Fruit fly (Drosophila melanogaster) whole organism, embryonic: ENCODE results near the gene Sfp38D.
A peak's percentile ranks its signal among the peaks of the same experiment; 100 is the strongest.

Experiments
- ATbp ChIP-seq: fragments of 200-800 bp; sonication (Bioruptor generic); optimal IDR thresholded peaks from 2 replicates; lab custom pipeline; 2017; ENCODE audit warnings: missing biosample characterization, mild to moderate bottlenecking, missing genetic modification characterization, missing genetic modification reagents
- Atf-2 ChIP-seq: fragments of 200-800 bp; sonication (Bioruptor generic); optimal IDR thresholded peaks from 2 replicates; lab custom pipeline; 2016; ENCODE audit warnings: missing biosample characterization, missing genetic modification characterization
- Bteb2 ChIP-seq: fragments of 200-800 bp; sonication (Bioruptor generic); optimal IDR thresholded peaks from 2 replicates; lab custom pipeline; 2016; ENCODE audit warnings: missing biosample characterization, missing genetic modification characterization
- CG10543 ChIP-seq: fragments of 200-800 bp; sonication (Bioruptor generic); optimal IDR thresholded peaks from 3 replicates; lab custom pipeline; 2017; ENCODE audit warnings: missing biosample characterization, mild to moderate bottlenecking, missing genetic modification characterization, moderate library complexity
- CG10654 ChIP-seq: fragments of 200-800 bp; sonication (Bioruptor generic); optimal IDR thresholded peaks from 2 replicates; lab custom pipeline; 2016; ENCODE audit warnings: missing biosample characterization, missing genetic modification characterization
- CG11696 ChIP-seq: fragments of 200-800 bp; sonication (Bioruptor generic); IDR thresholded peaks from 2 replicates; pipeline ENCODE4 v1.3.6; 2022; ENCODE audit warnings: missing biosample characterization, missing genetic modification characterization
- CG11723 ChIP-seq: fragments of 200-800 bp; sonication (Bioruptor generic); optimal IDR thresholded peaks from 2 replicates; lab custom pipeline; 2017; ENCODE audit warnings: missing biosample characterization, mild to moderate bottlenecking, missing genetic modification characterization
- CG13775 ChIP-seq: fragments of 200-800 bp; sonication (Bioruptor generic); optimal IDR thresholded peaks from 3 replicates; lab custom pipeline; 2017; ENCODE audit warnings: missing biosample characterization, mild to moderate bottlenecking, missing genetic modification characterization
- CG17328 ChIP-seq: fragments of 200-800 bp; sonication (Bioruptor generic); IDR thresholded peaks from 2 replicates; pipeline ENCODE4 v1.3.6; 2022; ENCODE audit warnings: missing biosample characterization, missing genetic modification characterization
- CG2712 ChIP-seq: fragments of 200-800 bp; optimal IDR thresholded peaks from 3 replicates; lab custom pipeline; 2019; ENCODE audit warnings: missing biosample characterization, mild to moderate bottlenecking, missing genetic modification characterization, moderate library complexity
- CG31365 ChIP-seq: fragments of 200-800 bp; sonication (Bioruptor generic); optimal IDR thresholded peaks from 2 replicates; lab custom pipeline; 2018; ENCODE audit warnings: missing biosample characterization, mild to moderate bottlenecking, missing genetic modification characterization
- CG33557 ChIP-seq: fragments of 200-800 bp; sonication (Bioruptor generic); optimal IDR thresholded peaks from 2 replicates; lab custom pipeline; 2019; ENCODE audit warnings: missing biosample characterization, mild to moderate bottlenecking, missing genetic modification characterization, moderate library complexity
- CG3847 ChIP-seq: fragments of 200-800 bp; sonication (Bioruptor generic); IDR thresholded peaks from 2 replicates; pipeline ENCODE4 v1.3.6; 2022; ENCODE audit warnings: missing biosample characterization, missing genetic modification characterization
- CG42726 ChIP-seq: fragments of 200-800 bp; sonication (Bioruptor generic); IDR thresholded peaks from 2 replicates; pipeline ENCODE4 v1.3.6; 2022; ENCODE audit warnings: missing biosample characterization, missing genetic modification characterization; ENCODE audit not compliant: partially characterized antibody
- CG4282 ChIP-seq: fragments of 200-800 bp; sonication (Bioruptor generic); optimal IDR thresholded peaks from 2 replicates; lab custom pipeline; 2016; ENCODE audit warnings: missing biosample characterization, missing genetic modification characterization
- CG4360 ChIP-seq: fragments of 200-800 bp; sonication (Bioruptor generic); IDR thresholded peaks from 2 replicates; pipeline ENCODE4 v1.3.6; 2022; ENCODE audit warnings: missing biosample characterization, missing genetic modification characterization
- CG4730 ChIP-seq: fragments of 200-800 bp; sonication (Bioruptor generic); IDR thresholded peaks from 2 replicates; pipeline ENCODE4 v1.3.6; 2022; ENCODE audit warnings: missing biosample characterization, missing genetic modification characterization
- CG4854 ChIP-seq: fragments of 200-800 bp; sonication (Bioruptor generic); optimal IDR thresholded peaks from 2 replicates; lab custom pipeline; 2016; ENCODE audit warnings: missing biosample characterization, missing genetic modification characterization, inconsistent platforms
- CG7745 ChIP-seq: fragments of 200-800 bp; sonication (Bioruptor generic); optimal IDR thresholded peaks from 2 replicates; lab custom pipeline; 2018; ENCODE audit warnings: missing biosample characterization, mild to moderate bottlenecking, missing genetic modification characterization, moderate library complexity
- CG7987 ChIP-seq: fragments of 200-800 bp; sonication (Bioruptor generic); optimal IDR thresholded peaks from 2 replicates; lab custom pipeline; 2018; ENCODE audit warnings: missing biosample characterization, mild to moderate bottlenecking, missing genetic modification characterization, moderate library complexity
- CG8281 ChIP-seq: fragments of 200-800 bp; sonication (Bioruptor generic); optimal IDR thresholded peaks from 2 replicates; lab custom pipeline; 2018; ENCODE audit warnings: missing biosample characterization, mild to moderate bottlenecking, missing genetic modification characterization, moderate library complexity
- CG8359 ChIP-seq: fragments of 200-800 bp; sonication (Bioruptor generic); optimal IDR thresholded peaks from 2 replicates; lab custom pipeline; 2017; ENCODE audit warnings: missing biosample characterization, mild to moderate bottlenecking, missing genetic modification characterization, borderline replicate concordance
- CG8765 ChIP-seq: fragments of 200-800 bp; sonication (Bioruptor generic); IDR thresholded peaks from 2 replicates; pipeline ENCODE4 v1.3.6; 2022; ENCODE audit warnings: missing biosample characterization, missing genetic modification characterization
- CG9437 ChIP-seq: fragments of 200-800 bp; sonication (Bioruptor generic); optimal IDR thresholded peaks from 2 replicates; lab custom pipeline; 2018; ENCODE audit warnings: missing biosample characterization, mild to moderate bottlenecking, missing genetic modification characterization
- CrebB ChIP-seq: fragments of 200-800 bp; sonication (Bioruptor generic); optimal IDR thresholded peaks from 3 replicates; lab custom pipeline; 2018; ENCODE audit warnings: missing biosample characterization, mild to moderate bottlenecking, missing genetic modification characterization
- ERR ChIP-seq: fragments of 200-800 bp; sonication (Bioruptor generic); optimal IDR thresholded peaks from 2 replicates; lab custom pipeline; 2016; ENCODE audit warnings: missing biosample characterization, missing genetic modification characterization
- HHEX ChIP-seq: fragments of 200-800 bp; sonication (Bioruptor generic); optimal IDR thresholded peaks from 3 replicates; lab custom pipeline; 2017; ENCODE audit warnings: missing biosample characterization, mild to moderate bottlenecking, missing genetic modification characterization, missing genetic modification reagents
- HmgZ ChIP-seq: fragments of 200-800 bp; sonication (Bioruptor generic); optimal IDR thresholded peaks from 2 replicates; lab custom pipeline; 2018; ENCODE audit warnings: missing biosample characterization, mild to moderate bottlenecking, missing genetic modification characterization
- MESR4 ChIP-seq: fragments of 200-800 bp; sonication (Bioruptor generic); optimal IDR thresholded peaks from 2 replicates; lab custom pipeline; 2018; ENCODE audit warnings: missing biosample characterization, mild to moderate bottlenecking, missing genetic modification characterization, moderate library complexity
- Mrtf ChIP-seq: fragments of 200-800 bp; sonication (Bioruptor generic); IDR thresholded peaks from 3 replicates; pipeline ENCODE4 v1.3.6; 2022; ENCODE audit warnings: missing biosample characterization, missing genetic modification characterization
- Neu2 ChIP-seq: fragments of 200-800 bp; sonication (Bioruptor generic); optimal IDR thresholded peaks from 3 replicates; lab custom pipeline; 2016; ENCODE audit warnings: missing biosample characterization, missing genetic modification characterization, borderline replicate concordance
- NfI ChIP-seq: fragments of 200-800 bp; sonication (Bioruptor generic); optimal IDR thresholded peaks from 3 replicates; lab custom pipeline; 2018; ENCODE audit warnings: missing biosample characterization, mild to moderate bottlenecking, missing genetic modification characterization, moderate library complexity
- Spps ChIP-seq: fragments of 200-800 bp; sonication (Bioruptor generic); optimal IDR thresholded peaks from 2 replicates; lab custom pipeline; 2018; ENCODE audit warnings: missing biosample characterization, mild to moderate bottlenecking, missing genetic modification characterization
- bigmax ChIP-seq: fragments of 200-800 bp; sonication (Bioruptor generic); optimal IDR thresholded peaks from 2 replicates; lab custom pipeline; 2018; ENCODE audit warnings: missing biosample characterization, mild to moderate bottlenecking, missing genetic modification characterization
- cas ChIP-seq: fragments of 200-800 bp; sonication (Bioruptor generic); IDR thresholded peaks from 2 replicates; pipeline ENCODE4 v1.3.6; 2022; ENCODE audit warnings: missing biosample characterization, missing genetic modification characterization
- cwo ChIP-seq: fragments of 200-800 bp; sonication (Bioruptor generic); optimal IDR thresholded peaks from 3 replicates; lab custom pipeline; 2017; ENCODE audit warnings: missing biosample characterization, missing genetic modification characterization, mild to moderate bottlenecking, moderate library complexity, missing genetic modification reagents
- dimm ChIP-seq: fragments of 200-800 bp; sonication (Bioruptor generic); IDR thresholded peaks from 2 replicates; pipeline ENCODE4 v1.3.6; 2022; ENCODE audit warnings: missing biosample characterization, missing genetic modification characterization
- fd102C ChIP-seq: fragments of 200-800 bp; sonication (Bioruptor generic); optimal IDR thresholded peaks from 2 replicates; lab custom pipeline; 2018; ENCODE audit warnings: missing biosample characterization, mild to moderate bottlenecking, missing genetic modification characterization, moderate library complexity
- knrl ChIP-seq: fragments of 200-800 bp; sonication (Bioruptor generic); IDR thresholded peaks from 3 replicates; pipeline ENCODE4 v1.3.6; 2022; ENCODE audit warnings: missing biosample characterization, missing genetic modification characterization; ENCODE audit not compliant: partially characterized antibody
- lab ChIP-seq: fragments of 200-800 bp; sonication (Bioruptor generic); optimal IDR thresholded peaks from 3 replicates; lab custom pipeline; 2017; ENCODE audit warnings: missing biosample characterization, missing genetic modification characterization, mild to moderate bottlenecking, moderate library complexity, missing genetic modification reagents
- lbe ChIP-seq: fragments of 200-800 bp; sonication (Bioruptor generic); optimal IDR thresholded peaks from 2 replicates; lab custom pipeline; 2016; ENCODE audit warnings: missing biosample characterization, mild to moderate bottlenecking, missing genetic modification characterization
- luna ChIP-seq: fragments of 200-800 bp; sonication (Bioruptor generic); optimal IDR thresholded peaks from 2 replicates; lab custom pipeline; 2016; ENCODE audit warnings: missing biosample characterization, missing genetic modification characterization
- maf-S ChIP-seq: fragments of 200-800 bp; sonication (Bioruptor generic); optimal IDR thresholded peaks from 2 replicates; lab custom pipeline; 2016; ENCODE audit warnings: missing biosample characterization, missing genetic modification characterization
- mam ChIP-seq: fragments of 200-800 bp; sonication (Bioruptor generic); optimal IDR thresholded peaks from 3 replicates; lab custom pipeline; 2016; ENCODE audit warnings: missing biosample characterization, missing genetic modification characterization
- nmo ChIP-seq: fragments of 200-800 bp; sonication (Bioruptor generic); optimal IDR thresholded peaks from 2 replicates; lab custom pipeline; 2018; ENCODE audit warnings: missing biosample characterization, mild to moderate bottlenecking, missing genetic modification characterization, moderate library complexity
- oc ChIP-seq: fragments of 200-800 bp; sonication (Bioruptor generic); optimal IDR thresholded peaks from 2 replicates; lab custom pipeline; 2018; ENCODE audit warnings: missing biosample characterization, mild to moderate bottlenecking, missing genetic modification characterization, moderate library complexity
- pb ChIP-seq: fragments of 200-800 bp; sonication (Bioruptor generic); optimal IDR thresholded peaks from 3 replicates; lab custom pipeline; 2016; ENCODE audit warnings: missing biosample characterization, missing genetic modification characterization
- pnt ChIP-seq: fragments of 200-800 bp; sonication (Bioruptor generic); optimal IDR thresholded peaks from 3 replicates; lab custom pipeline; 2016; ENCODE audit warnings: missing biosample characterization, missing genetic modification characterization
- rib ChIP-seq: fragments of 200-800 bp; sonication (Bioruptor generic); IDR thresholded peaks from 2 replicates; pipeline ENCODE4 v1.3.6; 2022; ENCODE audit warnings: missing biosample characterization, missing genetic modification characterization
- sqz ChIP-seq: fragments of 200-800 bp; sonication (Bioruptor generic); optimal IDR thresholded peaks from 3 replicates; lab custom pipeline; 2018; ENCODE audit warnings: missing biosample characterization, mild to moderate bottlenecking, missing genetic modification characterization
- tin ChIP-seq: fragments of 200-800 bp; sonication (Bioruptor generic); optimal IDR thresholded peaks from 3 replicates; lab custom pipeline; 2016; ENCODE audit warnings: missing biosample characterization, missing genetic modification characterization

Sfp38D gene

dm6 chr2L:20649891-20650290 lies 9.2 kb downstream of the Sfp38D start, which contains the start of gene CG2611 (continued):
- TF ChIP-seq pb (GFP tag; lab: Kevin White, UChicago) (no peak), CG4854 (peak; percentile 21), dimm (GFP tag; lab: Robert Waterston, UW) (no peak), cas (GFP tag; lab: Robert Waterston, UW) (no peak), tin (GFP tag; lab: Kevin White, UChicago) (peak; percentile 62), CG11723 (GFP tag; lab: Kevin White, UChicago) (no peak), CG10654 (GFP tag; lab: Kevin White, UChicago) (peak; percentile 44), ERR (GFP tag; lab: Kevin White, UChicago) (peak; percentile 7), CG10543 (GFP tag; lab: Kevin White, UChicago) (no peak), lab (no peak), luna (no peak), knrl (GFP tag; lab: Robert Waterston, UW) (0 out of 3 replicates have a peak, but pooled peaks have one; percentile 34), CG4282 (GFP tag; lab: Kevin White, UChicago) (no peak), pnt (GFP tag; lab: Kevin White, UChicago) (no peak), CG2712 (tag; lab: Kevin White, UChicago) (peak; percentile 57), Neu2 (GFP tag; lab: Kevin White, UChicago) (peak; percentile 3), oc (tag; lab: Kevin White, UChicago) (no peak), MESR4 (peak; percentile 29), fd102C (GFP tag; lab: Kevin White, UChicago) (no peak), sqz (GFP tag; lab: Kevin White, UChicago) (no peak), CG8765 (GFP tag; lab: Robert Waterston, UW) (no peak; the same call in 1 of the 2 replicates), Mrtf (GFP tag; lab: Robert Waterston, UW) (no peak), Atf-2 (GFP tag; lab: Kevin White, UChicago) (peak; percentile 47), CG4730 (no peak), nmo (GFP tag; lab: Kevin White, UChicago) (peak; percentile 55), NfI (GFP tag; lab: Kevin White, UChicago) (peak; percentile 36), Bteb2 (peak; percentile 3), CG42726 (GFP tag; lab: Robert Waterston, UW) (no peak), ATbp (no peak), CG4360 (GFP tag; lab: Robert Waterston, UW) (0 out of 2 replicates have a peak, but pooled peaks have one; percentile 9), maf-S (GFP tag; lab: Kevin White, UChicago) (peak; percentile 22), CG31365 (tag; lab: Kevin White, UChicago) (no peak), bigmax (GFP tag; lab: Kevin White, UChicago) (no peak), CG7745 (tag; lab: Kevin White, UChicago) (no peak), CG8281 (tag; lab: Kevin White, UChicago) (no peak), CG3847 (peak; percentile 67), CrebB (tag; lab: Kevin White, UChicago) (peak; percentile 9), cwo (peak; percentile 16), CG7987 (GFP tag; lab: Kevin White, UChicago) (no peak), HHEX (GFP tag; lab: Kevin White, UChicago) (no peak), CG17328 (GFP tag; lab: Robert Waterston, UW) (peak; percentile 52), CG11696 (GFP tag; lab: Robert Waterston, UW) (no peak), CG9437 (no peak), CG13775 (peak; percentile 37), rib (no peak), CG33557 (no peak), CG8359 (GFP tag; lab: Kevin White, UChicago) (no peak), Spps (no peak), lbe (no peak), HmgZ (tag; lab: Kevin White, UChicago) (peak; percentile 67), mam (GFP tag; lab: Kevin White, UChicago) (peak; percentile 59)
